Worm (Caenorhabditis elegans): Measurements from ENCODE around the gene nhr-222.

- TF ChIP-seq elt-4 (tag; optimal IDR thresholded peaks at IDR 0.05) (no peak), nfya-1 (tag; optimal IDR thresholded peaks at IDR 0.05) (no peak)
These were observed 30.9 kb downstream of the nhr-222 start, which contains the start of gene str-226 for ce11 chrV:3512381-3512780.
